Fruit fly (Drosophila melanogaster) whole organism, embryonic: ENCODE measurements around the gene Hrb27C.

Source experiments
- Aef1 ChIP-seq: fragments of 200-800 bp; sonication (Bioruptor generic); IDR thresholded peaks from 3 replicates; pipeline ENCODE4 v1.3.6; 2022; ENCODE audit warnings: missing biosample characterization, missing genetic modification characterization
- CG12299 ChIP-seq: fragments of 200-800 bp; sonication (Bioruptor generic); optimal IDR thresholded peaks from 2 replicates; lab custom pipeline; 2018; ENCODE audit warnings: missing biosample characterization, mild to moderate bottlenecking, missing genetic modification characterization
- CG12744 ChIP-seq: fragments of 200-800 bp; sonication (Bioruptor generic); optimal IDR thresholded peaks from 2 replicates; lab custom pipeline; 2016; ENCODE audit warnings: missing biosample characterization, missing genetic modification characterization
- CG13123 ChIP-seq: fragments of 200-800 bp; sonication (Bioruptor generic); optimal IDR thresholded peaks from 2 replicates; lab custom pipeline; 2016; ENCODE audit warnings: missing biosample characterization, missing genetic modification characterization
- CG13624 ChIP-seq: fragments of 200-800 bp; sonication (Bioruptor generic); optimal IDR thresholded peaks from 2 replicates; lab custom pipeline; 2016; ENCODE audit warnings: missing biosample characterization, missing genetic modification characterization
- CG14014 ChIP-seq: fragments of 200-800 bp; sonication (Bioruptor generic); IDR thresholded peaks from 2 replicates; pipeline ENCODE4 v1.3.6; 2022; ENCODE audit warnings: missing biosample characterization, missing genetic modification characterization
- CG17802 ChIP-seq: fragments of 200-800 bp; sonication (Bioruptor generic); optimal IDR thresholded peaks from 2 replicates; lab custom pipeline; 2018; ENCODE audit warnings: missing biosample characterization, mild to moderate bottlenecking, missing genetic modification characterization, moderate library complexity
- CG2129 ChIP-seq: fragments of 200-800 bp; sonication (Bioruptor generic); IDR thresholded peaks from 2 replicates; pipeline ENCODE4 v1.3.6; 2022; ENCODE audit warnings: missing biosample characterization, missing genetic modification characterization; ENCODE audit not compliant: partially characterized antibody
- CG30403 ChIP-seq: fragments of 200-800 bp; sonication (Bioruptor generic); optimal IDR thresholded peaks from 3 replicates; lab custom pipeline; 2016; ENCODE audit warnings: missing biosample characterization, missing genetic modification characterization
- CG33213 ChIP-seq: fragments of 200-800 bp; sonication (Bioruptor generic); optimal IDR thresholded peaks from 3 replicates; lab custom pipeline; 2016; ENCODE audit warnings: missing biosample characterization, missing genetic modification characterization
- CG42726 ChIP-seq: fragments of 200-800 bp; sonication (Bioruptor generic); IDR thresholded peaks from 2 replicates; pipeline ENCODE4 v1.3.6; 2022; ENCODE audit warnings: missing biosample characterization, missing genetic modification characterization; ENCODE audit not compliant: partially characterized antibody
- CG6175 ChIP-seq: fragments of 200-800 bp; sonication (Bioruptor generic); IDR thresholded peaks from 3 replicates; pipeline ENCODE4 v1.3.6; 2022; ENCODE audit warnings: missing biosample characterization, missing genetic modification characterization
- CG6272 ChIP-seq: fragments of 200-800 bp; sonication (Bioruptor generic); IDR thresholded peaks from 2 replicates; pipeline ENCODE4 v1.3.6; 2022; ENCODE audit warnings: missing biosample characterization, missing genetic modification characterization
- CG6689 ChIP-seq: fragments of 200-800 bp; sonication (Bioruptor generic); IDR thresholded peaks from 2 replicates; pipeline ENCODE4 v1.3.6; 2022; ENCODE audit warnings: missing biosample characterization, missing genetic modification characterization
- CG6791 ChIP-seq: fragments of 200-800 bp; sonication (Bioruptor generic); IDR thresholded peaks from 3 replicates; pipeline ENCODE4 v1.3.6; 2022; ENCODE audit warnings: missing biosample characterization, missing genetic modification characterization; ENCODE audit not compliant: partially characterized antibody
- CG7839 ChIP-seq: fragments of 200-800 bp; sonication (Bioruptor generic); optimal IDR thresholded peaks from 3 replicates; lab custom pipeline; 2018; ENCODE audit warnings: missing biosample characterization, mild to moderate bottlenecking, missing genetic modification characterization, moderate library complexity
- CG8089 ChIP-seq: fragments of 200-800 bp; sonication (Bioruptor generic); optimal IDR thresholded peaks from 3 replicates; lab custom pipeline; 2016; ENCODE audit warnings: missing biosample characterization, missing genetic modification characterization
- CG8359 ChIP-seq: fragments of 200-800 bp; sonication (Bioruptor generic); optimal IDR thresholded peaks from 2 replicates; lab custom pipeline; 2017; ENCODE audit warnings: missing biosample characterization, mild to moderate bottlenecking, missing genetic modification characterization, borderline replicate concordance
- CG8478 ChIP-seq: fragments of >200 bp; optimal IDR thresholded peaks from 2 replicates; lab custom pipeline; 2018
- CG9609 ChIP-seq: fragments of 200-800 bp; sonication (Bioruptor generic); optimal IDR thresholded peaks from 3 replicates; lab custom pipeline; 2016; ENCODE audit warnings: missing biosample characterization, missing genetic modification characterization
- CHES-1-like ChIP-seq: fragments of 200-800 bp; sonication (Bioruptor generic); optimal IDR thresholded peaks from 2 replicates; lab custom pipeline; 2016; ENCODE audit warnings: missing biosample characterization, missing genetic modification characterization
- Dip3 ChIP-seq: fragments of 200-800 bp; sonication (Bioruptor generic); optimal IDR thresholded peaks from 3 replicates; lab custom pipeline; 2016; ENCODE audit warnings: missing biosample characterization, missing genetic modification characterization
- Dp ChIP-seq: fragments of 200-800 bp; sonication (Bioruptor generic); optimal IDR thresholded peaks from 2 replicates; lab custom pipeline; 2018; ENCODE audit warnings: missing biosample characterization, mild to moderate bottlenecking, missing genetic modification characterization, moderate library complexity
- GATAe ChIP-seq: fragments of 200-800 bp; sonication (Bioruptor generic); conservative IDR thresholded peaks from 2 replicates; pipeline ENCODE4 v1.3.6; 2022; ENCODE audit warnings: missing biosample characterization, missing genetic modification characterization
- Gug ChIP-seq: fragments of 200-800 bp; sonication (Bioruptor generic); IDR thresholded peaks from 4 replicates; pipeline ENCODE4 v1.3.6; 2022; ENCODE audit warnings: missing biosample characterization, missing genetic modification characterization
- H2.0 ChIP-seq: fragments of 200-800 bp; sonication (Bioruptor generic); IDR thresholded peaks from 2 replicates; pipeline ENCODE4 v1.3.6; 2022; ENCODE audit warnings: missing biosample characterization, missing genetic modification characterization
- Hr78 ChIP-seq, 2 experiments: fragments of 200-800 bp in 1 of 2; fragments of >200 bp in 1 of 2; sonication (Bioruptor generic) in 1 of 2; optimal IDR thresholded peaks; 2 replicates each; lab custom pipeline; 2017 to 2019; ENCODE audit warnings: missing biosample characterization in 2 of 2, missing genetic modification characterization in 2 of 2, mild to moderate bottlenecking in 1 of 2, moderate library complexity in 1 of 2
- MESR4 ChIP-seq: fragments of 200-800 bp; sonication (Bioruptor generic); optimal IDR thresholded peaks from 2 replicates; lab custom pipeline; 2018; ENCODE audit warnings: missing biosample characterization, mild to moderate bottlenecking, missing genetic modification characterization, moderate library complexity
- NC2β ChIP-seq: fragments of 200-800 bp; sonication (Bioruptor generic); optimal IDR thresholded peaks from 2 replicates; lab custom pipeline; 2016; ENCODE audit warnings: missing biosample characterization, missing genetic modification characterization
- NFAT ChIP-seq: fragments of 200-800 bp; sonication (Bioruptor generic); IDR thresholded peaks from 2 replicates; pipeline ENCODE4 v1.3.6; 2022; ENCODE audit warnings: missing biosample characterization, missing genetic modification characterization
- Rfx ChIP-seq: fragments of 200-800 bp; sonication (Bioruptor generic); IDR thresholded peaks from 2 replicates; pipeline ENCODE4 v1.3.6; 2022; ENCODE audit warnings: missing biosample characterization, missing genetic modification characterization
- Sry-β ChIP-seq: fragments of 200-800 bp; sonication (Bioruptor generic); optimal IDR thresholded peaks from 2 replicates; lab custom pipeline; 2018; ENCODE audit warnings: missing biosample characterization, mild to moderate bottlenecking, missing genetic modification characterization, moderate library complexity
- Taf1 ChIP-seq: fragments of 200-800 bp; sonication (Bioruptor generic); IDR thresholded peaks from 2 replicates; pipeline ENCODE4 v1.3.6; 2022; ENCODE audit warnings: missing biosample characterization, missing genetic modification characterization
- Xbp1 ChIP-seq: fragments of 200-800 bp; sonication (Bioruptor generic); optimal IDR thresholded peaks from 3 replicates; lab custom pipeline; 2016; ENCODE audit warnings: missing biosample characterization, mild to moderate bottlenecking, missing genetic modification characterization
- al ChIP-seq: fragments of 200-800 bp; sonication (Bioruptor generic); IDR thresholded peaks from 2 replicates; pipeline ENCODE4 v1.3.6; 2022; ENCODE audit warnings: missing biosample characterization, missing genetic modification characterization
- amos ChIP-seq: fragments of 200-800 bp; sonication (Bioruptor generic); IDR thresholded peaks from 2 replicates; pipeline ENCODE4 v1.3.6; 2022; ENCODE audit warnings: missing biosample characterization, missing genetic modification characterization; ENCODE audit not compliant: partially characterized antibody
- corto ChIP-seq: fragments of 200-800 bp; sonication (Bioruptor generic); optimal IDR thresholded peaks from 2 replicates; lab custom pipeline; 2016; ENCODE audit warnings: missing biosample characterization, mild to moderate bottlenecking, missing genetic modification characterization, moderate library complexity
- gsb ChIP-seq: fragments of 200-800 bp; sonication (Bioruptor generic); IDR thresholded peaks from 2 replicates; pipeline ENCODE4 v1.3.6; 2022; ENCODE audit warnings: missing biosample characterization, missing genetic modification characterization
- hbn ChIP-seq: fragments of 200-800 bp; sonication (Bioruptor generic); IDR thresholded peaks from 2 replicates; pipeline ENCODE4 v1.3.6; 2022; ENCODE audit warnings: missing biosample characterization, missing genetic modification characterization; ENCODE audit not compliant: partially characterized antibody
- jing ChIP-seq: fragments of 200-800 bp; sonication (Bioruptor generic); optimal IDR thresholded peaks from 2 replicates; lab custom pipeline; 2018; ENCODE audit warnings: missing biosample characterization, mild to moderate bottlenecking, missing genetic modification characterization
- mirr ChIP-seq: fragments of 200-800 bp; sonication (Bioruptor generic); optimal IDR thresholded peaks from 3 replicates; lab custom pipeline; 2018; ENCODE audit warnings: missing biosample characterization, mild to moderate bottlenecking, missing genetic modification characterization
- pan ChIP-seq, 4 experiments: fragments of >200 bp in 3 of 4; fragments of 200-800 bp in 1 of 4; sonication (Bioruptor generic) in 1 of 4; optimal IDR thresholded peaks in 3 of 4; IDR thresholded peaks in 1 of 4; 2 replicates each; pipeline versions ENCODE4 v1.3.6 to Lab custom; 2017 to 2022; ENCODE audit warnings: missing biosample characterization in 2 of 4, missing genetic modification characterization in 2 of 4, mixed read lengths in 1 of 4
- pita ChIP-seq: fragments of 200-800 bp; sonication (Bioruptor generic); optimal IDR thresholded peaks from 2 replicates; lab custom pipeline; 2017; ENCODE audit warnings: missing biosample characterization, mild to moderate bottlenecking, missing genetic modification characterization
- slou ChIP-seq: fragments of 200-800 bp; sonication (Bioruptor generic); optimal IDR thresholded peaks from 3 replicates; lab custom pipeline; 2016; ENCODE audit warnings: missing biosample characterization, missing genetic modification characterization
- sob ChIP-seq: fragments of 200-800 bp; sonication (Bioruptor generic); IDR thresholded peaks from 2 replicates; pipeline ENCODE4 v1.3.6; 2022; ENCODE audit warnings: missing biosample characterization, missing genetic modification characterization
- sqz ChIP-seq: fragments of 200-800 bp; sonication (Bioruptor generic); optimal IDR thresholded peaks from 3 replicates; lab custom pipeline; 2018; ENCODE audit warnings: missing biosample characterization, mild to moderate bottlenecking, missing genetic modification characterization
- vvl ChIP-seq: fragments of 200-800 bp; sonication (Bioruptor generic); IDR thresholded peaks from 2 replicates; pipeline ENCODE4 v1.3.6; 2022; ENCODE audit warnings: missing biosample characterization, missing genetic modification characterization
- zen2 ChIP-seq: fragments of 200-800 bp; sonication (Bioruptor generic); IDR thresholded peaks from 3 replicates; pipeline ENCODE4 v1.3.6; 2022; ENCODE audit warnings: missing biosample characterization, missing genetic modification characterization; ENCODE audit not compliant: partially characterized antibody
- zfh1 ChIP-seq: fragments of 200-800 bp; sonication (Bioruptor generic); IDR thresholded peaks from 3 replicates; pipeline ENCODE4 v1.3.6; 2022; ENCODE audit warnings: missing biosample characterization, missing genetic modification characterization

The Hrb27C gene

DNA sequence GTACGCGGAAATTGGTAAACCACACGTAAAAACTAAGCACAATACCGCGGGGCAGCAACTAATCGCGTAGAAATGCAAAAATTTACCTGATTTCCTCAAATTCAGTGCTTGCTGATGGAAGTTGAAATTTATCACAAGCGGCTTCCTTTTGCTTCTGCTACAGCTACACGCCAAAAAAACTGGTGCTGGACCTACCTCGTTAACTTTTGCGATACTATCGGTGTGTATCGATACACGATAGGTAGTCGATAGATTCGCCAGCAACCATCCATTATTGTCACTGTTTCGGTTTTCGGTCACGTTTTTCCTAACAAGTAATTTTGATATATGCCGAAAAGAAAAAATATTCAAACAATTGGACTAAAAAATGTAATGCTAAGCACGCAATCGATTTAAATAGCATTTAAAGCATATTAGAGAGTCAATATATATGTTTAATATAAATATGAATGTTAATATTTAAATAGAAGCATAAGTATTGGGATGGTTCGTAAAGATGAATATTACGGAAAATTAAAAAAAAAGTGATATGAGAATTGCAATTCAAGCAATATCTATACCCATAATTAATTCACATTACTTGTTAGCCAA, 47.0 kb downstream of the Hrb27C start, which contains the start of gene Sumo (continued):
- TF ChIP-seq hbn (GFP tag; lab: Robert Waterston, UW) (peak; percentile 96), MESR4 (peak; percentile 81), CG13123 (GFP tag; lab: Kevin White, UChicago) (no peak), CHES-1-like (GFP tag; lab: Kevin White, UChicago) (no peak), CG42726 (peak; percentile 100), NC2β (GFP tag; lab: Kevin White, UChicago) (no peak), CG9609 (GFP tag; lab: Kevin White, UChicago) (no peak), Dip3 (GFP tag; lab: Kevin White, UChicago) (no peak), CG8478 (no peak), jing (GFP tag; lab: Kevin White, UChicago) (no peak), gsb (GFP tag; lab: Robert Waterston, UW) (peak; percentile 5; the same call in 1 of the 2 replicates), Aef1 (GFP tag; lab: Robert Waterston, UW) (no peak), CG8359 (GFP tag; lab: Kevin White, UChicago) (no peak), zfh1 (0 out of 3 replicates have a peak, but pooled peaks have one; percentile 26), mirr (GFP tag; lab: Kevin White, UChicago) (no peak), Taf1 (GFP tag; lab: Robert Waterston, UW) (0 out of 2 replicates have a peak, but pooled peaks have one; percentile 12), pan (optimal IDR thresholded peaks at IDR 0.05; lab: Kevin White, UChicago) (no peak), pan (GFP tag; optimal IDR thresholded peaks at IDR 0.05 in 1 of 2, IDR thresholded peaks at IDR 0.05 in 1 of 2) (peak in 1 of 2 experiments; percentile 43), Xbp1 (GFP tag; lab: Kevin White, UChicago) (no peak), CG8089 (GFP tag; lab: Kevin White, UChicago) (no peak), NFAT (GFP tag; lab: Robert Waterston, UW) (peak; percentile 86), GATAe (GFP tag; lab: Robert Waterston, UW) (no peak), pita (GFP tag; lab: Kevin White, UChicago) (no peak), CG13624 (no peak), CG6689 (GFP tag; lab: Robert Waterston, UW) (no peak), CG6272 (peak; percentile 80), vvl (GFP tag; lab: Robert Waterston, UW) (peak; percentile 10; the same call in 1 of the 2 replicates), CG7839 (peak; percentile 13), CG2129 (GFP tag; lab: Robert Waterston, UW) (peak; percentile 93), CG6791 (GFP tag; lab: Robert Waterston, UW) (peak; percentile 100), CG12744 (no peak), Gug (GFP tag; lab: Robert Waterston, UW) (peak; percentile 83; the same call in 2 of the 4 replicates), amos (peak; percentile 100), sqz (peak; percentile 69), al (GFP tag; lab: Robert Waterston, UW) (no peak), Rfx (GFP tag; lab: Robert Waterston, UW) (peak; percentile 76), CG12299 (tag; lab: Kevin White, UChicago) (no peak), Hr78 (GFP tag; optimal IDR thresholded peaks at IDR 0.05; lab: Kevin White, UChicago) (no peak), CG17802 (tag; lab: Kevin White, UChicago) (no peak), CG6175 (GFP tag; lab: Robert Waterston, UW) (0 out of 3 replicates have a peak, but pooled peaks have one; percentile 17), Dp (GFP tag; lab: Kevin White, UChicago) (peak; percentile 15), slou (no peak), CG33213 (no peak), H2.0 (GFP tag; lab: Robert Waterston, UW) (no peak), CG14014 (no peak), Sry-β (GFP tag; lab: Kevin White, UChicago) (peak; percentile 40), sob (GFP tag; lab: Robert Waterston, UW) (peak; percentile 31; the same call in 1 of the 2 replicates), CG30403 (GFP tag; lab: Kevin White, UChicago) (no peak), zen2 (GFP tag; lab: Robert Waterston, UW) (peak; percentile 99), corto (GFP tag; lab: Kevin White, UChicago) (no peak)
